Worm (Caenorhabditis elegans) whole organism, young adult: ENCODE data around the gene T09A5.5.

Experiments used
- die-1 ChIP-seq: sonication (generic microtip); optimal IDR thresholded peaks from 2 replicates; lab custom pipeline; 2016; ENCODE audit warnings: missing genotype, mild to moderate bottlenecking, missing genetic modification characterization, missing compliant biosample characterization
- sdz-38 ChIP-seq: sonication (generic microtip); optimal IDR thresholded peaks from 2 replicates; lab custom pipeline; 2016; ENCODE audit warnings: missing genotype, missing genetic modification characterization, missing compliant biosample characterization

DNA sequence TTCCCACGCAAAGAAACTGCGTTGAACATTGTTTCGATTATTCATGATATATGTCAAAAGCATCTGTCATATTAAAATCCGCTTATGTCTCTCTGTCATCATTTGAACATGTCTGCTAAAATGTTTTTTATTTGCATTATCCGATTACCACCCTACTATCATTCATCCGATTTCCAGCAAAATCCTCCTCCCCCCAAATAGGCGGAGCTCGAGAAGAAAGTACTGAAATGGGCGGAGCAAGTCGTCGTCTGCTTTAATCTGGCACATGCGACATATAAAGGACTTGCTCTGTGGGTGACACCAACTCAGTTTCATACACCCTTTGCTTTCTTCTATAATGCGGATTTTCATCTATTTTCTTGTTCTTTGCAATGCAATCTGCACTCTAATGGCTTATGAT lies 21.5 kb downstream of the T09A5.5 start, which contains the start of gene T09A5.14:
- TF ChIP-seq die-1 (tag; lab: Kevin White, UChicago) (no peak), sdz-38 (no peak)
